Fruit fly (Drosophila melanogaster): ENCODE measurements around the gene CG42450.

The CG42450 gene

dm6 chrX:18843229-18844033 lies 30.3 kb downstream of the CG42450 start, which contains the start of gene htk (continued):
- TF ChIP-seq CG13287 (GFP tag; IDR thresholded peaks at IDR 0.05; ENCODE audit: partially characterized antibody) (peak; percentile 89), CG8944 (GFP tag; optimal IDR thresholded peaks at IDR 0.05) (peak; percentile 75), CG17829 (tag; optimal IDR thresholded peaks at IDR 0.05) (peak; percentile 79), CG4360 (GFP tag; IDR thresholded peaks at IDR 0.05) (no peak), CG17328 (GFP tag; IDR thresholded peaks at IDR 0.05) (peak; percentile 64), CG1024 (GFP tag; IDR thresholded peaks at IDR 0.05) (peak; percentile 50; the same call in 1 of the 2 replicates), CG11398 (GFP tag; optimal IDR thresholded peaks at IDR 0.05) (peak; percentile 31), CG8089 (GFP tag; optimal IDR thresholded peaks at IDR 0.05) (peak; percentile 66), Antp (GFP tag; optimal IDR thresholded peaks at IDR 0.05) (peak; percentile 83), tio (GFP tag; optimal IDR thresholded peaks at IDR 0.05) (no peak), dm (GFP tag; optimal IDR thresholded peaks at IDR 0.05) (peak; percentile 52), ssp (GFP tag; IDR thresholded peaks at IDR 0.05) (peak; percentile 66), gcm2 (GFP tag; optimal IDR thresholded peaks at IDR 0.05) (no peak), CG3163 (GFP tag; optimal IDR thresholded peaks at IDR 0.05) (peak; percentile 66), slp2 (GFP tag; optimal IDR thresholded peaks at IDR 0.05) (peak; percentile 65), CG16815 (GFP tag; optimal IDR thresholded peaks at IDR 0.05) (peak; percentile 22), ewg (GFP tag; optimal IDR thresholded peaks at IDR 0.05) (peak; percentile 40), vnd (GFP tag; IDR thresholded peaks at IDR 0.05; ENCODE audit: partially characterized antibody) (peak; percentile 77), corto (GFP tag; optimal IDR thresholded peaks at IDR 0.05) (no peak), CG30020 (tag; optimal IDR thresholded peaks at IDR 0.05) (no peak), yki (optimal IDR thresholded peaks at IDR 0.05) (no peak), eve (GFP tag; optimal IDR thresholded peaks at IDR 0.05) (no peak), dysf (GFP tag; IDR thresholded peaks at IDR 0.05) (peak; percentile 76), Trl (optimal IDR thresholded peaks at IDR 0.05) (no peak), Trl (GFP tag; optimal IDR thresholded peaks at IDR 0.05) (peak; percentile 80), fu2 (GFP tag; optimal IDR thresholded peaks at IDR 0.05) (peak; percentile 61), tap (tag; optimal IDR thresholded peaks at IDR 0.05) (no peak), CG17385 (GFP tag; optimal IDR thresholded peaks at IDR 0.05) (peak; percentile 93), CG14441 (GFP tag; IDR thresholded peaks at IDR 0.05) (peak; percentile 52), Dip3 (GFP tag; optimal IDR thresholded peaks at IDR 0.05) (peak; percentile 15), ro (GFP tag; IDR thresholded peaks at IDR 0.05) (no peak), CG6813 (GFP tag; optimal IDR thresholded peaks at IDR 0.05) (peak; percentile 22), hb (GFP tag; IDR thresholded peaks at IDR 0.05; ENCODE audit: partially characterized antibody) (peak; percentile 78), dpn (GFP tag; optimal IDR thresholded peaks at IDR 0.05) (peak; percentile 75 to 81), CG32772 (GFP tag; IDR thresholded peaks at IDR 0.05) (peak; percentile 39; the same call in 1 of the 2 replicates), ttk (GFP tag; IDR thresholded peaks at IDR 0.05) (no peak), pnt (GFP tag; optimal IDR thresholded peaks at IDR 0.05) (peak; percentile 78), CG11085 (GFP tag; IDR thresholded peaks at IDR 0.05) (peak; percentile 72), MESR4 (GFP tag; optimal IDR thresholded peaks at IDR 0.05) (peak; percentile 92), CG33213 (GFP tag; optimal IDR thresholded peaks at IDR 0.05) (peak; percentile 80), dan (GFP tag; IDR thresholded peaks at IDR 0.05) (no peak), CG4730 (GFP tag; IDR thresholded peaks at IDR 0.05) (0 out of 2 replicates have a peak, but pooled peaks have one; percentile 25), CG14710 (tag; optimal IDR thresholded peaks at IDR 0.05) (peak; percentile 51), ranshi (GFP tag; IDR thresholded peaks at IDR 0.05) (peak; percentile 56), CG1233 (GFP tag; optimal IDR thresholded peaks at IDR 0.05) (peak; percentile 24), TFAM (GFP tag; optimal IDR thresholded peaks at IDR 0.05) (no peak), CG11504 (tag; optimal IDR thresholded peaks at IDR 0.05) (peak; percentile 61), ab (GFP tag; optimal IDR thresholded peaks at IDR 0.05) (no peak), bigmax (GFP tag; optimal IDR thresholded peaks at IDR 0.05) (no peak), CG2202 (tag; optimal IDR thresholded peaks at IDR 0.05) (no peak), Abd-B (GFP tag; optimal IDR thresholded peaks at IDR 0.05) (peak; percentile 46)
